Worm (Caenorhabditis elegans): ENCODE measurements around the gene clc-20.

clc-20 gene

ce11 chrIII:895525-895924 is 23.1 kb downstream of the clc-20 start, which contains the start of the genes ztf-18 and F23H11.2:
Gene ztf-18, minus strand, starts transcription at chrIII:895712.
Gene F23H11.2, plus strand, starts transcription at chrIII:895747.
- TF ChIP-seq unc-62 (GFP tag; optimal IDR thresholded peaks at IDR 0.05): no peak

DNA sequence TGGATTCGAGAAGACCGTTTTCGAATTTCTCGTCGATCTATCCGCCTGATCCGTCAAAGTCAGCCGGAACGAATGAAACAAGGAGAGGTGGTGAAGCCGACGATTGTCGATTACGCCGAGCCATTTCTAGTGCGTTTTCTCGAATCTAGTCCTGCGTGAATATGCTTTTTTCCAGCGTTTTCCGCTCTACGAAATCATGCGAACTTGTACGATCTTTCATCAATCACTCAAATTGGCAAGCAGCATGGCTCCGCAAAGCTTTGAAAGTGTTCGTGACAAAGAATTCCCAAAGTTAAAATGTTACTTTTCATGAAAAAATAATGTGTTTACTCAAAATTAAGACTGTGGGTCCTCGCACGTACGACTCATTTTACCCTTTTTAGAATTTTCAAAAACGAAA is 24.5 kb downstream of the clc-20 start:
- TF ChIP-seq unc-62 (GFP tag; optimal IDR thresholded peaks at IDR 0.05): no peak

ce11 chrIII:900134-900533 is 27.8 kb downstream of the clc-20 start:
- no peak for TF ChIP-seq unc-62 (GFP tag; optimal IDR thresholded peaks at IDR 0.05)

DNA sequence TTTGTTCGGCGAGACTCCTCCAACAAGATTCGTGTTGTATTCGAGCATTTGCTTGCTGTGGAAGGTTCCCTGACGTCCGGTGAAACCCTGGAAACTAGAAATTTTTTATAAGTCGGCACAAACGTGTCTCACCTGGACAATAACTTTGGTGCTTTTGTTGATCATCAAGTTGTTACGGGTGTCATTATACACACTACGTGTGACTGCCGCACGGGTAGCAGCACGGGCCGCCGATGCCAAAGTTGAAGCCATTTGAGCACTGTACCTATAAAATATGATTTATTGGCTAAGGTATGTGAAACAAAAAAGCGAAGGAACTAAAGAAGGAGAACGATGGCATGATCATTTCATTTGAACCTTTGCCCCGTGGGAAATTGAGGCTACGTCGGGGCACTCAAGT is 28.8 kb downstream of the clc-20 start, which contains the start of gene sucl-2:
Gene sucl-2, minus strand, starts transcription at position 265 of the 400 bp plus-strand sequence.
- no peak for TF ChIP-seq unc-62 (GFP tag; optimal IDR thresholded peaks at IDR 0.05)

ce11 chrIII:901600-902250 is 29.3 kb downstream of the clc-20 start:
- TF ChIP-seq unc-62 (GFP tag; optimal IDR thresholded peaks at IDR 0.05): no peak

- TF ChIP-seq unc-62 (GFP tag; optimal IDR thresholded peaks at IDR 0.05): no peak
These were observed 34.9 kb downstream of the clc-20 start, which contains the start of gene F23H11.4 for ce11 chrIII:907311-907710. Gene F23H11.4, minus strand, starts transcription at chrIII:907539.

DNA sequence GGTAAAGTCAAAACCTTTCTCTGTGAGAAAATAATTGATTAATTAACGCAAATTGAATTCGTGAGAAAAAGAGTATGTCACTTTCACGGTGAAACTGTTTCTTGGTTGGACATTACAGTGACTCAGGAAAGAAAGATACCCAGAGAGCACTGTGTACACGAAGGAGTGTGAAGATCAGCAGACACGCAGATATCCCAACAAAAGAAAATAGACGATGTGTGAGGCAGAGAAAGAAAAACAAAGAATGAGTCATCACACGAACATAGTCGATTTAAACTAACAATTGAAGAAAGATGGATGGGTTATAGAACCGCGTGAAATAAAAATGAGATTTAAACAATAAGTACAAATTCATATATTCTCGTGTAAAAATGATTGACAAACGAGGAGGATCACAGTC is 35.6 kb downstream of the clc-20 start:
- TF ChIP-seq unc-62 (GFP tag; optimal IDR thresholded peaks at IDR 0.05): no peak

DNA sequence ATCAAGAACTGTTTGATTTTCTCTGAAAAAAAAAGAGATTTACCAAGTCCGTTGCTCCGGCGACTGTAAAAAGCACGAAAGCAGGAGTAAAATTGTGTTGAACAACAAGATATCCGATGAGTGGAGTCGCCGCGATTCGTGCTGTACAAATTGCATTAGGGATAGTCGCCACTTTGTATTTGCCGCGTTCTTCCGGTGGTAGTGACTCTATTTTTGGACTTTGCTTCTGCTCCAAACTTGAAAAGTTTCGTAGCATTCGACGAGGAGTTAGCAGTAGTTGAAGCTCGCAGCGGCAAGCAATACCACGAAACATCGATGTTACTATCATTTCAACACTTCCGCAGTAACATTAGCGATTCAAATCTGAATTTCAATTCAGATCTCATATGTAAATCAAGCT is 37.2 kb downstream of the clc-20 start, which contains the start of gene crls-1:
Gene crls-1, minus strand, starts transcription at position 363 of the 400 bp plus-strand sequence.
- TF ChIP-seq unc-62 (GFP tag; optimal IDR thresholded peaks at IDR 0.05): no peak

DNA sequence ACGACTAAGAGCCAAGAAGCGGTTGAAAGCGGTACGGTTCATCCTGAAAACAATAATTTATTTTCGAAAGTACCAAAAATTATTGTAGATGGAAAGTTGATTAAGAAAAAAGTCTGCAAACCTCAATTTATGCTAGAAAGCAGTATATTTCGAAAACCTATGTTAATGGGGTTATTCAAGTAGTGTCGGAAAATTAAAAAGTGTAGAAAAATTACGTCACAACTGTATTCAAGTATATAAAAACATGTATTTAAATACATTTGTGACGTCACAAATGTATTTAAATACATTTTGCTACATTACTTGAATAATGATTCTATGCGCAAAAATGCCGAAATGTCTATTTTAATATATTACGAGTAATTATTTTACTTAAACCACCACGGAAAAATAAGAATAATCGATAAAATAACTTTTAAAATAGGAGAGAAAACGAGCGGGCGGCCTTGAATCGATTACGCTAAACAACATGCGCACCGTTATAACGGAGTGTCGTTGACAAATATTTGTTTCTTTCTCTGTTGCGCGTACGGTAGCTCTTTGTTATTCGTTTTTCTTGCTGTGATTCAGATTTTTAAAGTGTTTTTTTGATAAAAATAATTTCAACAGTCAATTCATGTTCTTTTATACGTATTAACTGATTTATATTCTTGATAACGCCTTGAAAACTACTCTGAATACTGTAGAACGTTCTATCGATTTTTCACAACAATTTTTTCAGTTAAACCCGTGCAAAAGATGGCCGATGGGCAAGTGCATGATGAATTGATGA is 38.3 kb downstream of the clc-20 start, which contains the start of the genes F23H11.5 and bra-2:
Gene F23H11.5, minus strand, starts transcription at position 51 of the 772 bp plus-strand sequence.
Gene bra-2, plus strand, starts transcription at position 722 of the 772 bp plus-strand sequence.
- no peak for TF ChIP-seq unc-62 (GFP tag; optimal IDR thresholded peaks at IDR 0.05)

- no peak for TF ChIP-seq unc-62 (GFP tag; optimal IDR thresholded peaks at IDR 0.05)
These were observed 44.5 kb downstream of the clc-20 start, which contains the start of gene idpp-13 for ce11 chrIII:916897-917296. Gene idpp-13, minus strand, starts transcription at chrIII:916997.

ce11 chrIII:919322-919721 is 46.9 kb downstream of the clc-20 start, which contains the start of gene F23H11.7:
Gene F23H11.7, minus strand, starts transcription at chrIII:919422.
- no peak for TF ChIP-seq unc-62 (GFP tag; optimal IDR thresholded peaks at IDR 0.05)
